Fruit fly (Drosophila melanogaster) whole organism, prepupa: ENCODE data around the gene pcx.

Source experiments
- CG6163 ChIP-seq: fragments of 200-800 bp; sonication (Bioruptor generic); IDR thresholded peaks from 3 replicates; pipeline ENCODE4 v1.3.6; 2022; ENCODE audit warnings: missing biosample characterization, missing genetic modification characterization
- Eip93F ChIP-seq: fragments of 200-800 bp; sonication (Bioruptor generic); optimal IDR thresholded peaks from 2 replicates; lab custom pipeline; 2016; ENCODE audit warnings: missing biosample characterization, mild to moderate bottlenecking, missing genetic modification characterization
- OdsH ChIP-seq: fragments of 200-800 bp; sonication (Bioruptor generic); optimal IDR thresholded peaks from 3 replicates; lab custom pipeline; 2016; ENCODE audit warnings: missing biosample characterization, missing genetic modification characterization
- Sox102F ChIP-seq: fragments of 200-800 bp; sonication (Bioruptor generic); optimal IDR thresholded peaks from 2 replicates; lab custom pipeline; 2016; ENCODE audit warnings: missing biosample characterization, mild to moderate bottlenecking, missing genetic modification characterization
- acj6 ChIP-seq: fragments of 200-800 bp; sonication (Bioruptor generic); optimal IDR thresholded peaks from 3 replicates; lab custom pipeline; 2016; ENCODE audit warnings: missing biosample characterization, missing genetic modification characterization
- dsx ChIP-seq: fragments of 200-800 bp; optimal IDR thresholded peaks from 3 replicates; lab custom pipeline; 2019; ENCODE audit warnings: missing biosample characterization, mild to moderate bottlenecking, missing genetic modification characterization, moderate library complexity; ENCODE audit not compliant: poor library complexity, severe bottlenecking

- TF ChIP-seq acj6 (GFP tag; lab: Kevin White, UChicago) (no peak), Eip93F (no peak), dsx (GFP tag; lab: Kevin White, UChicago) (no peak), OdsH (no peak), CG6163 (GFP tag; lab: Robert Waterston, UW) (no peak), Sox102F (GFP tag; lab: Kevin White, UChicago) (no peak)
Measured at dm6 chrX:2278782-2279304, 53.7 kb downstream of the pcx start.
